Fruit fly (Drosophila melanogaster) whole organism, prepupa: Measurements from ENCODE around the gene GNBP2.
A peak's percentile ranks its signal among the peaks of the same experiment; 100 is the strongest.

ENCODE experiments used
- Blimp-1 ChIP-seq: fragments of 200-800 bp; sonication (Bioruptor generic); optimal IDR thresholded peaks from 3 replicates; lab custom pipeline; 2017; ENCODE audit warnings: missing biosample characterization, missing genetic modification characterization, mild to moderate bottlenecking, moderate library complexity, missing genetic modification reagents
- CG10631 ChIP-seq: fragments of 200-800 bp; sonication (Bioruptor generic); optimal IDR thresholded peaks from 2 replicates; lab custom pipeline; 2016; ENCODE audit warnings: missing biosample characterization, missing genetic modification characterization
- CG10669 ChIP-seq: fragments of 200-800 bp; sonication (Bioruptor generic); optimal IDR thresholded peaks from 3 replicates; lab custom pipeline; 2018; ENCODE audit warnings: missing biosample characterization, mild to moderate bottlenecking, missing genetic modification characterization, moderate library complexity
- CG11294 ChIP-seq: fragments of 200-800 bp; sonication (Bioruptor generic); IDR thresholded peaks from 2 replicates; pipeline ENCODE4 v1.3.6; 2022; ENCODE audit warnings: missing biosample characterization, missing genetic modification characterization
- CG11762 ChIP-seq: fragments of 200-800 bp; sonication (Bioruptor generic); optimal IDR thresholded peaks from 3 replicates; lab custom pipeline; 2016; ENCODE audit warnings: missing biosample characterization, missing genetic modification characterization; ENCODE audit not compliant: insufficient read depth
- CG1621 ChIP-seq: fragments of 200-800 bp; sonication (Bioruptor generic); optimal IDR thresholded peaks from 3 replicates; lab custom pipeline; 2018; ENCODE audit warnings: missing biosample characterization, mild to moderate bottlenecking, missing genetic modification characterization
- CG16779 ChIP-seq: fragments of 200-800 bp; sonication (Bioruptor generic); optimal IDR thresholded peaks from 3 replicates; lab custom pipeline; 2017; ENCODE audit warnings: missing biosample characterization, mild to moderate bottlenecking, missing genetic modification characterization
- CG3032 ChIP-seq: fragments of 200-800 bp; optimal IDR thresholded peaks from 2 replicates; lab custom pipeline; 2019; ENCODE audit warnings: missing biosample characterization, mild to moderate bottlenecking, missing genetic modification characterization, moderate library complexity
- CG31627 ChIP-seq: fragments of 200-800 bp; sonication (Bioruptor generic); optimal IDR thresholded peaks from 3 replicates; lab custom pipeline; 2016; ENCODE audit warnings: missing biosample characterization, missing genetic modification characterization
- CG32006 ChIP-seq: fragments of 200-800 bp; sonication (Bioruptor generic); optimal IDR thresholded peaks from 3 replicates; lab custom pipeline; 2017; ENCODE audit warnings: missing biosample characterization, mild to moderate bottlenecking, missing genetic modification characterization
- CG34406 ChIP-seq: fragments of 200-800 bp; sonication (Bioruptor generic); optimal IDR thresholded peaks from 3 replicates; lab custom pipeline; 2016; ENCODE audit warnings: missing biosample characterization, missing genetic modification characterization
- CG3919 ChIP-seq: fragments of 200-800 bp; sonication (Bioruptor generic); optimal IDR thresholded peaks from 3 replicates; lab custom pipeline; 2016; ENCODE audit warnings: missing biosample characterization, missing genetic modification characterization
- CG4318 ChIP-seq: fragments of 200-800 bp; sonication (Bioruptor generic); optimal IDR thresholded peaks from 3 replicates; lab custom pipeline; 2017; ENCODE audit warnings: missing biosample characterization, mild to moderate bottlenecking, missing genetic modification characterization
- CG6163 ChIP-seq: fragments of 200-800 bp; sonication (Bioruptor generic); IDR thresholded peaks from 3 replicates; pipeline ENCODE4 v1.3.6; 2022; ENCODE audit warnings: missing biosample characterization, missing genetic modification characterization
- CG6276 ChIP-seq: fragments of 200-800 bp; sonication (Bioruptor generic); optimal IDR thresholded peaks from 2 replicates; lab custom pipeline; 2017; ENCODE audit warnings: missing biosample characterization, mild to moderate bottlenecking, missing genetic modification characterization
- CG7368 ChIP-seq: fragments of 200-800 bp; sonication (Bioruptor generic); optimal IDR thresholded peaks from 3 replicates; lab custom pipeline; 2016; ENCODE audit warnings: missing biosample characterization, missing genetic modification characterization
- CG8119 ChIP-seq: fragments of 200-800 bp; sonication (Bioruptor generic); IDR thresholded peaks from 3 replicates; pipeline ENCODE4 v1.3.6; 2022; ENCODE audit warnings: missing biosample characterization, missing genetic modification characterization
- CG8319 ChIP-seq: fragments of 200-800 bp; sonication (Bioruptor generic); optimal IDR thresholded peaks from 3 replicates; lab custom pipeline; 2016; ENCODE audit warnings: missing biosample characterization, missing genetic modification characterization
- CG8632 ChIP-seq: fragments of 200-800 bp; sonication (Bioruptor generic); optimal IDR thresholded peaks from 3 replicates; lab custom pipeline; 2016; ENCODE audit warnings: missing biosample characterization, missing genetic modification characterization
- CG9139 ChIP-seq: fragments of 200-800 bp; sonication (Bioruptor generic); optimal IDR thresholded peaks from 3 replicates; lab custom pipeline; 2017; ENCODE audit warnings: missing biosample characterization, mild to moderate bottlenecking, missing genetic modification characterization
- Eip75B ChIP-seq: fragments of 200-800 bp; sonication (Bioruptor generic); optimal IDR thresholded peaks from 3 replicates; lab custom pipeline; 2016; ENCODE audit warnings: missing biosample characterization, missing genetic modification characterization
- Eip93F ChIP-seq: fragments of 200-800 bp; sonication (Bioruptor generic); optimal IDR thresholded peaks from 2 replicates; lab custom pipeline; 2016; ENCODE audit warnings: missing biosample characterization, mild to moderate bottlenecking, missing genetic modification characterization
- Ets21C ChIP-seq: fragments of 200-800 bp; sonication (Bioruptor generic); optimal IDR thresholded peaks from 3 replicates; lab custom pipeline; 2016; ENCODE audit warnings: missing biosample characterization, missing genetic modification characterization
- Ets96B ChIP-seq: fragments of 200-800 bp; optimal IDR thresholded peaks from 2 replicates; lab custom pipeline; 2019; ENCODE audit warnings: missing biosample characterization, mild to moderate bottlenecking, missing genetic modification characterization, moderate library complexity
- Gug ChIP-seq: fragments of 200-800 bp; sonication (Bioruptor generic); IDR thresholded peaks from 2 replicates; pipeline ENCODE4 v1.3.6; 2022; ENCODE audit warnings: missing biosample characterization, missing genetic modification characterization
- Hr38 ChIP-seq: sonication (Bioruptor generic); optimal IDR thresholded peaks from 2 replicates; lab custom pipeline; 2016; ENCODE audit warnings: missing biosample characterization, missing genetic modification characterization
- Hr39 ChIP-seq: fragments of 200-800 bp; sonication (Bioruptor generic); optimal IDR thresholded peaks from 2 replicates; lab custom pipeline; 2016; ENCODE audit warnings: missing biosample characterization, missing genetic modification characterization
- Hr4 ChIP-seq: fragments of 200-800 bp; sonication (Bioruptor generic); optimal IDR thresholded peaks from 3 replicates; lab custom pipeline; 2016; ENCODE audit warnings: missing biosample characterization, missing genetic modification characterization
- Lpt ChIP-seq: fragments of 200-800 bp; sonication (Bioruptor generic); optimal IDR thresholded peaks from 3 replicates; lab custom pipeline; 2016; ENCODE audit warnings: missing biosample characterization, missing genetic modification characterization
- OdsH ChIP-seq: fragments of 200-800 bp; sonication (Bioruptor generic); optimal IDR thresholded peaks from 3 replicates; lab custom pipeline; 2016; ENCODE audit warnings: missing biosample characterization, missing genetic modification characterization
- Smox ChIP-seq: fragments of 200-800 bp; sonication (Bioruptor generic); optimal IDR thresholded peaks from 3 replicates; lab custom pipeline; 2016; ENCODE audit warnings: missing biosample characterization, missing genetic modification characterization
- Sox102F ChIP-seq: fragments of 200-800 bp; sonication (Bioruptor generic); optimal IDR thresholded peaks from 2 replicates; lab custom pipeline; 2016; ENCODE audit warnings: missing biosample characterization, mild to moderate bottlenecking, missing genetic modification characterization
- Sox14 ChIP-seq: fragments of 200-800 bp; sonication (Bioruptor generic); optimal IDR thresholded peaks from 3 replicates; lab custom pipeline; 2016; ENCODE audit warnings: missing biosample characterization, missing genetic modification characterization
- Sox15 ChIP-seq: fragments of 200-800 bp; sonication (Bioruptor generic); optimal IDR thresholded peaks from 3 replicates; lab custom pipeline; 2016; ENCODE audit warnings: missing biosample characterization, missing genetic modification characterization
- acj6 ChIP-seq: fragments of 200-800 bp; sonication (Bioruptor generic); optimal IDR thresholded peaks from 3 replicates; lab custom pipeline; 2016; ENCODE audit warnings: missing biosample characterization, missing genetic modification characterization
- cyc ChIP-seq: fragments of 200-800 bp; sonication (Bioruptor generic); optimal IDR thresholded peaks from 3 replicates; lab custom pipeline; 2016; ENCODE audit warnings: missing biosample characterization, missing genetic modification characterization
- dac ChIP-seq: fragments of 200-800 bp; sonication (Bioruptor generic); optimal IDR thresholded peaks from 2 replicates; lab custom pipeline; 2017; ENCODE audit warnings: missing biosample characterization, mild to moderate bottlenecking, missing genetic modification characterization
- dsx ChIP-seq: fragments of 200-800 bp; optimal IDR thresholded peaks from 3 replicates; lab custom pipeline; 2019; ENCODE audit warnings: missing biosample characterization, mild to moderate bottlenecking, missing genetic modification characterization, moderate library complexity; ENCODE audit not compliant: poor library complexity, severe bottlenecking
- eg ChIP-seq: fragments of 200-800 bp; sonication (Bioruptor generic); IDR thresholded peaks from 3 replicates; pipeline ENCODE4 v1.3.6; 2022; ENCODE audit warnings: missing biosample characterization, missing genetic modification characterization
- esn ChIP-seq: fragments of 200-800 bp; sonication (Bioruptor generic); optimal IDR thresholded peaks from 2 replicates; lab custom pipeline; 2016; ENCODE audit warnings: missing biosample characterization, mild to moderate bottlenecking, missing genetic modification characterization, moderate library complexity
- fd59A ChIP-seq: fragments of 200-800 bp; sonication (Bioruptor generic); optimal IDR thresholded peaks from 2 replicates; lab custom pipeline; 2017; ENCODE audit warnings: missing biosample characterization, mild to moderate bottlenecking, missing genetic modification characterization, missing genetic modification reagents
- fd85E ChIP-seq: fragments of 200-800 bp; sonication (Bioruptor generic); optimal IDR thresholded peaks from 3 replicates; lab custom pipeline; 2016; ENCODE audit warnings: missing biosample characterization, missing genetic modification characterization
- fkh ChIP-seq: fragments of 200-800 bp; sonication (Bioruptor generic); optimal IDR thresholded peaks from 3 replicates; lab custom pipeline; 2017; ENCODE audit warnings: missing biosample characterization, mild to moderate bottlenecking, missing genetic modification characterization, moderate library complexity
- lz ChIP-seq: fragments of 200-800 bp; sonication (Bioruptor generic); optimal IDR thresholded peaks from 3 replicates; lab custom pipeline; 2016; ENCODE audit warnings: missing biosample characterization, missing genetic modification characterization
- net ChIP-seq: fragments of 200-800 bp; sonication (Bioruptor generic); optimal IDR thresholded peaks from 3 replicates; lab custom pipeline; 2016; ENCODE audit warnings: missing biosample characterization, missing genetic modification characterization
- pdm3 ChIP-seq: fragments of 200-800 bp; sonication (Bioruptor generic); optimal IDR thresholded peaks from 3 replicates; lab custom pipeline; 2016; ENCODE audit warnings: missing biosample characterization, missing genetic modification characterization
- salr ChIP-seq, 2 experiments: fragments of 200-800 bp; sonication (Bioruptor generic); optimal IDR thresholded peaks; 3 replicates each; lab custom pipeline; 2016 to 2018; ENCODE audit warnings: missing biosample characterization in 2 of 2, missing genetic modification characterization in 2 of 2, mild to moderate bottlenecking in 1 of 2
- spab ChIP-seq: fragments of 200-800 bp; sonication (Bioruptor generic); optimal IDR thresholded peaks from 2 replicates; lab custom pipeline; 2017; ENCODE audit warnings: missing biosample characterization, mild to moderate bottlenecking, missing genetic modification characterization, missing genetic modification reagents
- ss ChIP-seq, 2 experiments: fragments of 200-800 bp; sonication (Bioruptor generic); optimal IDR thresholded peaks; 2 replicates in 1 of 2; 3 replicates in 1 of 2; lab custom pipeline; 2017 to 2018; ENCODE audit warnings: mild to moderate bottlenecking in 2 of 2, missing biosample characterization in 2 of 2, missing genetic modification characterization in 2 of 2, moderate library complexity in 1 of 2
- svp ChIP-seq: fragments of 200-800 bp; sonication (Bioruptor generic); peaks from one replicate; lab custom pipeline; 2016; ENCODE audit warnings: missing biosample characterization, missing genetic modification characterization
- vri ChIP-seq: fragments of 200-800 bp; sonication (Bioruptor generic); optimal IDR thresholded peaks from 3 replicates; lab custom pipeline; 2016; ENCODE audit warnings: missing biosample characterization, mild to moderate bottlenecking, missing genetic modification characterization

Gene GNBP2

DNA sequence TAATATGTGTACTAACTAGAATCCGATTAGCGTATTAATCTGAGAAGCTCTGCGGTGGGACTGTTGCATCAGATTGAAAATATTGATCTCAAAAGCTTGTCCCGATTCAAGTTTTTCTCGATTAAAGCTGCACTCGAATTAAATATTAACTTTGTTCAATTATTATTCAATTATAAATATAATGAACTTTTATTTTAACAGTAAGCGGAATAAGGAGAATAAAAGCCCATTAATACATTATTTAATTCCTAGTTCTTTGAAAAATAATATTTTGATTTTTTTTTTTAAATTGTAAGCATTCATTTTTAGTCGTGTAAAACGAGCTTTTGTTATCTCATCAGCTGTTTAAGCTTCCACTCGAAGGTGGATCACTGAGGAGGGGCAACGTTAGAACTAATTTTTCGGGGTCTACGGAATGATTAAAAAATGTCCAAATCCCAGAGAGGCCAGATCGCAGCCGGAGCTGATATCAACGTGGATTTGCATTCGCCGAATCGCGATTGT, at the start of gene GNBP2, which contains the start of gene GNBP1:
Gene GNBP2 (minus strand): TSS at position 51 of the 504 bp plus-strand sequence.
Gene GNBP1 (plus strand): TSS at position 438 of the 504 bp plus-strand sequence.
- TF ChIP-seq CG16779 (no peak), CG10631 (peak; percentile 88), esn (peak; percentile 92), Blimp-1 (peak; percentile 64), Sox14 (GFP tag; lab: Kevin White, UChicago) (peak; percentile 70), Hr38 (GFP tag; lab: Kevin White, UChicago) (no peak), CG8632 (GFP tag; lab: Kevin White, UChicago) (peak; percentile 91), CG3032 (tag; lab: Kevin White, UChicago) (peak; percentile 86), ss (GFP tag; optimal IDR thresholded peaks at IDR 0.05; lab: Kevin White, UChicago) (peak in 1 of 2 experiments; percentile 70), salr (GFP tag; optimal IDR thresholded peaks at IDR 0.05; lab: Kevin White, UChicago) (peak in 1 of 2 experiments; percentile 83), CG32006 (GFP tag; lab: Kevin White, UChicago) (peak; percentile 90), svp (GFP tag; lab: Kevin White, UChicago) (peak; percentile 90), CG4318 (GFP tag; lab: Kevin White, UChicago) (peak; percentile 55), CG1621 (tag; lab: Kevin White, UChicago) (peak; percentile 32), CG34406 (GFP tag; lab: Kevin White, UChicago) (peak; percentile 93), Ets96B (tag; lab: Kevin White, UChicago) (peak; percentile 83), eg (GFP tag; lab: Robert Waterston, UW) (peak; percentile 97), fd59A (GFP tag; lab: Kevin White, UChicago) (peak; percentile 51), Hr4 (GFP tag; lab: Kevin White, UChicago) (peak; percentile 77), Ets21C (GFP tag; lab: Kevin White, UChicago) (peak; percentile 51), pdm3 (no peak), CG11762 (GFP tag; lab: Kevin White, UChicago) (peak; percentile 84), Hr39 (GFP tag; lab: Kevin White, UChicago) (peak; percentile 50), CG3919 (GFP tag; lab: Kevin White, UChicago) (peak; percentile 93), OdsH (peak; percentile 88), CG10669 (GFP tag; lab: Kevin White, UChicago) (peak; percentile 84), CG7368 (GFP tag; lab: Kevin White, UChicago) (peak; percentile 85), acj6 (peak; percentile 85), Sox15 (peak; percentile 54), Lpt (GFP tag; lab: Kevin White, UChicago) (peak; percentile 83), CG8119 (peak; percentile 95), Smox (GFP tag; lab: Kevin White, UChicago) (peak; percentile 82), vri (GFP tag; lab: Kevin White, UChicago) (no peak), cyc (peak; percentile 85), lz (peak; percentile 79), Eip75B (no peak), Gug (peak; percentile 92), CG11294 (GFP tag; lab: Robert Waterston, UW) (peak; percentile 92), dsx (GFP tag; lab: Kevin White, UChicago) (peak; percentile 71), CG6163 (GFP tag; lab: Robert Waterston, UW) (peak; percentile 90; the same call in 2 of the 3 replicates), CG31627 (GFP tag; lab: Kevin White, UChicago) (peak; percentile 68), fd85E (GFP tag; lab: Kevin White, UChicago) (no peak), Sox102F (GFP tag; lab: Kevin White, UChicago) (peak; percentile 80), dac (GFP tag; lab: Kevin White, UChicago) (no peak), Eip93F (GFP tag; lab: Kevin White, UChicago) (peak; percentile 37), CG9139 (peak; percentile 40), fkh (GFP tag; lab: Kevin White, UChicago) (no peak), spab (GFP tag; lab: Kevin White, UChicago) (peak; percentile 72), CG6276 (GFP tag; lab: Kevin White, UChicago) (no peak), CG8319 (GFP tag; lab: Kevin White, UChicago) (peak; percentile 64), net (GFP tag; lab: Kevin White, UChicago) (peak; percentile 87)
